Fruit fly (Drosophila melanogaster) whole organism, pupa: ENCODE measurements around the gene CG9951.

ENCODE experiments used
- CG10348 ChIP-seq: fragments of 200-800 bp; sonication (Bioruptor generic); IDR thresholded peaks from 2 replicates; pipeline ENCODE4 v1.3.6; 2022; ENCODE audit warnings: missing biosample characterization, missing genetic modification characterization
- CG12605 ChIP-seq: fragments of 200-800 bp; sonication (Bioruptor generic); IDR thresholded peaks from 2 replicates; pipeline ENCODE4 v1.3.6; 2022; ENCODE audit warnings: missing biosample characterization, missing genetic modification characterization
- CG13204 ChIP-seq: fragments of 200-800 bp; sonication (Bioruptor generic); optimal IDR thresholded peaks from 2 replicates; lab custom pipeline; 2018; ENCODE audit warnings: missing biosample characterization, mild to moderate bottlenecking, missing genetic modification characterization, moderate library complexity
- CG14655 ChIP-seq: fragments of 200-800 bp; sonication (Bioruptor generic); optimal IDR thresholded peaks from 3 replicates; lab custom pipeline; 2017; ENCODE audit warnings: mild to moderate bottlenecking, missing biosample characterization, missing genetic modification reagents, missing genetic modification characterization
- CG15710 ChIP-seq: fragments of 200-800 bp; sonication (Bioruptor generic); optimal IDR thresholded peaks from 2 replicates; lab custom pipeline; 2018; ENCODE audit warnings: missing biosample characterization, mild to moderate bottlenecking, missing genetic modification characterization, moderate library complexity
- CG17806 ChIP-seq: fragments of 200-800 bp; sonication (Bioruptor generic); optimal IDR thresholded peaks from 2 replicates; lab custom pipeline; 2018; ENCODE audit warnings: missing biosample characterization, mild to moderate bottlenecking, missing genetic modification characterization, moderate library complexity
- CG32121 ChIP-seq: fragments of 200-800 bp; sonication (Bioruptor generic); IDR thresholded peaks from 2 replicates; pipeline ENCODE4 v1.3.6; 2022; ENCODE audit warnings: missing biosample characterization, missing genetic modification characterization
- CG34367 ChIP-seq: fragments of 200-800 bp; sonication (Bioruptor generic); optimal IDR thresholded peaks from 2 replicates; lab custom pipeline; 2018; ENCODE audit warnings: missing biosample characterization, mild to moderate bottlenecking, missing genetic modification characterization
- CG4496 ChIP-seq: fragments of 200-800 bp; sonication (Bioruptor generic); IDR thresholded peaks from 3 replicates; pipeline ENCODE4 v1.3.6; 2022; ENCODE audit warnings: missing biosample characterization, missing genetic modification characterization
- CG8159 ChIP-seq: fragments of 200-800 bp; sonication (Bioruptor generic); optimal IDR thresholded peaks from 3 replicates; lab custom pipeline; 2018; ENCODE audit warnings: missing biosample characterization, mild to moderate bottlenecking, missing genetic modification characterization, moderate library complexity
- CG8301 ChIP-seq: fragments of 200-800 bp; sonication (Bioruptor generic); optimal IDR thresholded peaks from 2 replicates; lab custom pipeline; 2018; ENCODE audit warnings: missing biosample characterization, mild to moderate bottlenecking, missing genetic modification characterization
- CG9948 ChIP-seq: fragments of 200-800 bp; sonication (Bioruptor generic); optimal IDR thresholded peaks from 2 replicates; lab custom pipeline; 2018; ENCODE audit warnings: missing biosample characterization, mild to moderate bottlenecking, missing genetic modification characterization, moderate library complexity
- D1 ChIP-seq: fragments of 200-800 bp; sonication (Bioruptor generic); optimal IDR thresholded peaks from 2 replicates; lab custom pipeline; 2018; ENCODE audit warnings: missing biosample characterization, mild to moderate bottlenecking, missing genetic modification characterization, moderate library complexity
- EcR ChIP-seq: fragments of 200-800 bp; sonication (Bioruptor generic); optimal IDR thresholded peaks from 3 replicates; lab custom pipeline; 2019; ENCODE audit warnings: missing biosample characterization, missing genetic modification characterization, mild to moderate bottlenecking, moderate library complexity, missing genetic modification reagents
- Ets98B ChIP-seq: fragments of 200-800 bp; sonication (Bioruptor generic); IDR thresholded peaks from 2 replicates; pipeline ENCODE4 v1.3.6; 2022; ENCODE audit warnings: missing biosample characterization, missing genetic modification characterization
- Pif1A ChIP-seq: fragments of 200-800 bp; sonication (Bioruptor generic); optimal IDR thresholded peaks from 3 replicates; lab custom pipeline; 2016; ENCODE audit warnings: missing biosample characterization, missing genetic modification characterization
- Pif1B ChIP-seq: fragments of 200-800 bp; sonication (Bioruptor generic); optimal IDR thresholded peaks from 3 replicates; lab custom pipeline; 2016; ENCODE audit warnings: missing biosample characterization, missing genetic modification characterization
- Snoo ChIP-seq: fragments of 200-800 bp; sonication (Bioruptor generic); optimal IDR thresholded peaks from 3 replicates; lab custom pipeline; 2017; ENCODE audit warnings: missing biosample characterization, mild to moderate bottlenecking, missing genetic modification characterization, inconsistent platforms
- fd96Ca ChIP-seq: fragments of 200-800 bp; sonication (Bioruptor generic); IDR thresholded peaks from 3 replicates; pipeline ENCODE4 v1.3.6; 2022; ENCODE audit warnings: missing biosample characterization, missing genetic modification characterization
- gl ChIP-seq: fragments of 200-800 bp; sonication (Bioruptor generic); optimal IDR thresholded peaks from 2 replicates; lab custom pipeline; 2018; ENCODE audit warnings: missing biosample characterization, mild to moderate bottlenecking, missing genetic modification characterization
- rn ChIP-seq: fragments of 200-800 bp; sonication (Bioruptor generic); IDR thresholded peaks from 2 replicates; pipeline ENCODE4 v1.3.6; 2022; ENCODE audit warnings: missing biosample characterization, missing genetic modification characterization

Gene CG9951

dm6 chr3L:16829983-16830382 lies 33.0 kb upstream of the CG9951 start:
- no peak for TF ChIP-seq Snoo (tag; lab: Kevin White, UChicago)
- TF ChIP-seq EcR (GFP tag; lab: Kevin White, UChicago), result peak; percentile 69
- TF ChIP-seq CG8301, result no peak
- no peak for TF ChIP-seq CG8159 (tag; lab: Kevin White, UChicago)

- TF ChIP-seq CG17806 (tag; lab: Kevin White, UChicago) (no peak), CG10348 (GFP tag; lab: Robert Waterston, UW) (no peak), Ets98B (GFP tag; lab: Robert Waterston, UW) (no peak), CG34367 (tag; lab: Kevin White, UChicago) (no peak), D1 (no peak), CG32121 (GFP tag; lab: Robert Waterston, UW) (no peak), Pif1B (GFP tag; lab: Kevin White, UChicago) (no peak)
These were observed 26.2 kb upstream of the CG9951 start for dm6 chr3L:16836732-16837131.

dm6 chr3L:16840540-16840939 lies 22.4 kb upstream of the CG9951 start:
- TF ChIP-seq fd96Ca (no peak), CG8159 (tag; lab: Kevin White, UChicago) (peak; percentile 31)

- TF ChIP-seq CG34367 (tag; lab: Kevin White, UChicago), result no peak
- no peak for TF ChIP-seq Ets98B (GFP tag; lab: Robert Waterston, UW)
- TF ChIP-seq gl (tag; lab: Kevin White, UChicago), result no peak
- TF ChIP-seq CG8159 (tag; lab: Kevin White, UChicago), result no peak
- TF ChIP-seq fd96Ca, result no peak
- TF ChIP-seq Pif1A (GFP tag; lab: Kevin White, UChicago), result no peak
- TF ChIP-seq CG14655 (GFP tag; lab: Kevin White, UChicago), result no peak
- no peak for TF ChIP-seq CG17806 (tag; lab: Kevin White, UChicago)
- TF ChIP-seq Snoo (tag; lab: Kevin White, UChicago), result no peak
- TF ChIP-seq D1, result no peak
- TF ChIP-seq EcR (GFP tag; lab: Kevin White, UChicago), result no peak
- TF ChIP-seq CG8301, result no peak
- TF ChIP-seq CG10348 (GFP tag; lab: Robert Waterston, UW), result no peak
- no peak for TF ChIP-seq CG9948 (tag; lab: Kevin White, UChicago)
- no peak for TF ChIP-seq rn (GFP tag; lab: Robert Waterston, UW)
- TF ChIP-seq CG13204, result no peak
- TF ChIP-seq CG12605 (GFP tag; lab: Robert Waterston, UW), result no peak
These were observed 20.8 kb upstream of the CG9951 start, which contains the start of gene TSG101 for dm6 chr3L:16842087-16842567. Gene TSG101 (plus strand): TSS chr3L:16842294.

DNA sequence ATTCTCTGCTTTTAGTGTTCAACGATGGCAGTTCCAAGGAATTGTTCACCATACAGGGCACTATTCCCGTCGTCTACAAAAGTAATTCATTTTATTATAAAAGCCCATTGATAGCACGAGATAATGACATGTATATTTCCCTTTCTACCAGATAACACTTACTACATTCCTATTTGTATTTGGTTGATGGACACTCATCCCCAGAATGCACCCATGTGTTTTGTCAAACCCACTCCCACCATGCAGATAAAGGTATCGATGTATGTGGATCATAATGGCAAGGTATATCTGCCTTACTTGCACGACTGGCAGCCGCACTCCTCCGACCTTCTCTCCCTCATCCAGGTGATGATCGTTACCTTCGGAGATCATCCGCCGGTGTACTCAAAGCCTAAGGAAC lies 20.0 kb upstream of the CG9951 start:
- TF ChIP-seq CG12605 (GFP tag; lab: Robert Waterston, UW) (no peak), CG32121 (GFP tag; lab: Robert Waterston, UW) (no peak), gl (tag; lab: Kevin White, UChicago) (no peak)

- TF ChIP-seq CG17806 (tag; lab: Kevin White, UChicago) (peak; percentile 43), D1 (no peak), gl (tag; lab: Kevin White, UChicago) (no peak), Pif1B (GFP tag; lab: Kevin White, UChicago) (no peak), CG9948 (tag; lab: Kevin White, UChicago) (peak; percentile 44), rn (GFP tag; lab: Robert Waterston, UW) (no peak), CG8301 (no peak), CG14655 (GFP tag; lab: Kevin White, UChicago) (no peak), CG13204 (no peak), CG34367 (tag; lab: Kevin White, UChicago) (peak; percentile 33), fd96Ca (no peak), CG4496 (GFP tag; lab: Robert Waterston, UW) (no peak), CG32121 (GFP tag; lab: Robert Waterston, UW) (no peak; the same call in 1 of the 2 replicates), EcR (GFP tag; lab: Kevin White, UChicago) (no peak), CG8159 (tag; lab: Kevin White, UChicago) (peak; percentile 74), Snoo (tag; lab: Kevin White, UChicago) (peak; percentile 51), CG15710 (tag; lab: Kevin White, UChicago) (peak; percentile 72), CG10348 (GFP tag; lab: Robert Waterston, UW) (no peak), Ets98B (GFP tag; lab: Robert Waterston, UW) (peak; percentile 32; the same call in 1 of the 2 replicates), Pif1A (GFP tag; lab: Kevin White, UChicago) (no peak), CG12605 (GFP tag; lab: Robert Waterston, UW) (no peak)
These were observed 17.9 kb upstream of the CG9951 start, which contains the start of the genes kud and Zcchc7 for dm6 chr3L:16844920-16845573. Gene kud (minus strand): TSS chr3L:16844991. Gene Zcchc7 (plus strand): TSS chr3L:16845386.
